Fruit fly (Drosophila melanogaster) whole organism, embryonic: ENCODE data around the gene Mettl2.

ENCODE experiments used
- Adf1 ChIP-seq: fragments of 200-800 bp; sonication (Bioruptor generic); IDR thresholded peaks from 2 replicates; pipeline ENCODE4 v1.3.6; 2022; ENCODE audit warnings: missing biosample characterization, missing genetic modification characterization
- CG2875 ChIP-seq: fragments of 200-800 bp; sonication (Bioruptor generic); optimal IDR thresholded peaks from 2 replicates; lab custom pipeline; 2017; ENCODE audit warnings: missing biosample characterization, mild to moderate bottlenecking, missing genetic modification characterization, missing genetic modification reagents

- TF ChIP-seq CG2875 (GFP tag; lab: Kevin White, UChicago) (peak; percentile 7), Adf1 (GFP tag; lab: Robert Waterston, UW) (peak; percentile 64; the same call in 1 of the 2 replicates)
These were observed 47.2 kb downstream of the Mettl2 start for dm6 chr3L:1591692-1592371.
